Fruit fly (Drosophila melanogaster) whole organism, embryonic: ENCODE measurements around the gene Scamp.
A peak's percentile ranks its signal among the peaks of the same experiment; 100 is the strongest.

ENCODE experiments used
- Abd-B ChIP-seq: fragments of 200-800 bp; sonication (Bioruptor generic); optimal IDR thresholded peaks from 2 replicates; lab custom pipeline; 2018; ENCODE audit warnings: missing biosample characterization, mild to moderate bottlenecking, missing genetic modification characterization, moderate library complexity
- BEAF-32 ChIP-seq: fragments of 200-800 bp; sonication (Bioruptor generic); optimal IDR thresholded peaks from 3 replicates; lab custom pipeline; 2017; ENCODE audit warnings: missing biosample characterization, missing genetic modification characterization, mild to moderate bottlenecking, moderate library complexity, missing genetic modification reagents
- CG10366 ChIP-seq: fragments of 200-800 bp; sonication (Bioruptor generic); IDR thresholded peaks from 2 replicates; pipeline ENCODE4 v1.3.6; 2022; ENCODE audit warnings: missing biosample characterization, missing genetic modification characterization
- CG10979 ChIP-seq: fragments of 200-800 bp; sonication (Bioruptor generic); optimal IDR thresholded peaks from 2 replicates; lab custom pipeline; 2018; ENCODE audit warnings: missing biosample characterization, mild to moderate bottlenecking, missing genetic modification characterization, moderate library complexity
- CG11093 ChIP-seq: fragments of 200-800 bp; sonication (Bioruptor generic); IDR thresholded peaks from 3 replicates; pipeline ENCODE4 v1.3.6; 2022; ENCODE audit warnings: missing biosample characterization, missing genetic modification characterization
- CG12071 ChIP-seq: fragments of 200-800 bp; sonication (Bioruptor generic); optimal IDR thresholded peaks from 3 replicates; lab custom pipeline; 2018; ENCODE audit warnings: missing biosample characterization, mild to moderate bottlenecking, missing genetic modification characterization
- CG12659 ChIP-seq: fragments of 200-800 bp; sonication (Bioruptor generic); optimal IDR thresholded peaks from 3 replicates; lab custom pipeline; 2017; ENCODE audit warnings: mild to moderate bottlenecking, missing biosample characterization, missing genetic modification reagents, missing genetic modification characterization
- CG13287 ChIP-seq: fragments of 200-800 bp; sonication (Bioruptor generic); IDR thresholded peaks from 2 replicates; pipeline ENCODE4 v1.3.6; 2022; ENCODE audit warnings: missing biosample characterization, missing genetic modification characterization; ENCODE audit not compliant: partially characterized antibody
- CG13894 ChIP-seq: fragments of 200-800 bp; sonication (Bioruptor generic); optimal IDR thresholded peaks from 3 replicates; lab custom pipeline; 2018; ENCODE audit warnings: missing biosample characterization, mild to moderate bottlenecking, missing genetic modification characterization, moderate library complexity
- CG1603 ChIP-seq: fragments of 200-800 bp; sonication (Bioruptor generic); optimal IDR thresholded peaks from 2 replicates; lab custom pipeline; 2019; ENCODE audit warnings: missing biosample characterization, mild to moderate bottlenecking, missing genetic modification characterization, moderate library complexity
- CG17186 ChIP-seq: fragments of 200-800 bp; sonication (Bioruptor generic); optimal IDR thresholded peaks from 3 replicates; lab custom pipeline; 2017; ENCODE audit warnings: missing biosample characterization, missing genetic modification reagents, missing genetic modification characterization
- CG18476 ChIP-seq: fragments of 200-800 bp; sonication (Bioruptor generic); optimal IDR thresholded peaks from 2 replicates; lab custom pipeline; 2016; ENCODE audit warnings: missing biosample characterization, mild to moderate bottlenecking, missing genetic modification characterization
- CG2116 ChIP-seq: fragments of 200-800 bp; sonication (Bioruptor generic); optimal IDR thresholded peaks from 3 replicates; lab custom pipeline; 2018; ENCODE audit warnings: missing biosample characterization, mild to moderate bottlenecking, missing genetic modification characterization
- CG2202 ChIP-seq: fragments of 200-800 bp; sonication (Bioruptor generic); optimal IDR thresholded peaks from 2 replicates; lab custom pipeline; 2018; ENCODE audit warnings: missing biosample characterization, mild to moderate bottlenecking, missing genetic modification characterization
- CG3838 ChIP-seq: fragments of 200-800 bp; sonication (Bioruptor generic); optimal IDR thresholded peaks from 3 replicates; lab custom pipeline; 2016; ENCODE audit warnings: missing biosample characterization, missing genetic modification characterization
- CG4282 ChIP-seq: fragments of 200-800 bp; sonication (Bioruptor generic); optimal IDR thresholded peaks from 2 replicates; lab custom pipeline; 2016; ENCODE audit warnings: missing biosample characterization, missing genetic modification characterization
- CG5245 ChIP-seq: fragments of 200-800 bp; sonication (Bioruptor generic); optimal IDR thresholded peaks from 3 replicates; lab custom pipeline; 2016; ENCODE audit warnings: missing biosample characterization, missing genetic modification characterization
- CG9797 ChIP-seq: fragments of 200-800 bp; sonication (Bioruptor generic); optimal IDR thresholded peaks from 3 replicates; lab custom pipeline; 2018; ENCODE audit warnings: missing biosample characterization, mild to moderate bottlenecking, missing genetic modification characterization
- CG9932 ChIP-seq: fragments of 200-800 bp; sonication (Bioruptor generic); IDR thresholded peaks from 2 replicates; pipeline ENCODE4 v1.3.6; 2022; ENCODE audit warnings: missing biosample characterization, missing genetic modification characterization
- Chrac-16 ChIP-seq: fragments of 200-800 bp; sonication (Bioruptor generic); optimal IDR thresholded peaks from 3 replicates; lab custom pipeline; 2016; ENCODE audit warnings: missing biosample characterization, missing genetic modification characterization
- CoRest ChIP-seq: fragments of 200-800 bp; sonication (Bioruptor generic); optimal IDR thresholded peaks from 3 replicates; lab custom pipeline; 2018; ENCODE audit warnings: missing biosample characterization, mild to moderate bottlenecking, missing genetic modification characterization, moderate library complexity
- Dbx ChIP-seq: fragments of 200-800 bp; sonication (Bioruptor generic); IDR thresholded peaks from 3 replicates; pipeline ENCODE4 v1.3.6; 2022; ENCODE audit warnings: missing biosample characterization, missing genetic modification characterization
- Deaf1 ChIP-seq: fragments of 200-800 bp; optimal IDR thresholded peaks from 3 replicates; lab custom pipeline; 2019; ENCODE audit warnings: missing biosample characterization, mild to moderate bottlenecking, missing genetic modification characterization, moderate library complexity
- Doc3 ChIP-seq: fragments of 200-800 bp; sonication (Bioruptor generic); IDR thresholded peaks from 3 replicates; pipeline ENCODE4 v1.3.6; 2022; ENCODE audit warnings: missing biosample characterization, missing genetic modification characterization; ENCODE audit not compliant: partially characterized antibody
- Hmx ChIP-seq: fragments of 200-800 bp; sonication (Bioruptor generic); optimal IDR thresholded peaks from 2 replicates; lab custom pipeline; 2016; ENCODE audit warnings: missing biosample characterization, missing genetic modification characterization
- Med ChIP-seq: fragments of 200-800 bp; sonication (Bioruptor generic); peaks from one replicate; lab custom pipeline; 2016; ENCODE audit warnings: missing biosample characterization, missing genetic modification characterization, mild to moderate bottlenecking, inconsistent platforms, moderate library complexity
- Myb ChIP-seq: fragments of 200-800 bp; sonication (Bioruptor generic); optimal IDR thresholded peaks from 2 replicates; lab custom pipeline; 2016; ENCODE audit warnings: missing biosample characterization, missing genetic modification characterization
- NK7.1 ChIP-seq: fragments of 200-800 bp; sonication (Bioruptor generic); optimal IDR thresholded peaks from 3 replicates; lab custom pipeline; 2016; ENCODE audit warnings: missing biosample characterization, missing genetic modification characterization
- Nf-YC ChIP-seq: fragments of 200-800 bp; optimal IDR thresholded peaks from 3 replicates; lab custom pipeline; 2019; ENCODE audit warnings: missing biosample characterization, mild to moderate bottlenecking, missing genetic modification characterization, moderate library complexity
- Rfx ChIP-seq: fragments of 200-800 bp; sonication (Bioruptor generic); IDR thresholded peaks from 2 replicates; pipeline ENCODE4 v1.3.6; 2022; ENCODE audit warnings: missing biosample characterization, missing genetic modification characterization
- YL-1 ChIP-seq: fragments of 200-800 bp; sonication (Bioruptor generic); optimal IDR thresholded peaks from 3 replicates; lab custom pipeline; 2017; ENCODE audit warnings: missing biosample characterization, mild to moderate bottlenecking, missing genetic modification characterization
- bowl ChIP-seq: fragments of 200-800 bp; sonication (Bioruptor generic); IDR thresholded peaks from 2 replicates; pipeline ENCODE4 v1.3.6; 2022; ENCODE audit warnings: missing biosample characterization, missing genetic modification characterization
- cwo ChIP-seq: fragments of 200-800 bp; sonication (Bioruptor generic); optimal IDR thresholded peaks from 3 replicates; lab custom pipeline; 2017; ENCODE audit warnings: missing biosample characterization, missing genetic modification characterization, mild to moderate bottlenecking, moderate library complexity, missing genetic modification reagents
- exex ChIP-seq: fragments of 200-800 bp; sonication (Bioruptor generic); optimal IDR thresholded peaks from 4 replicates; lab custom pipeline; 2018; ENCODE audit warnings: missing biosample characterization, mild to moderate bottlenecking, missing genetic modification characterization, moderate library complexity
- gce ChIP-seq: fragments of 200-800 bp; sonication (Bioruptor generic); IDR thresholded peaks from 3 replicates; pipeline ENCODE4 v1.3.6; 2022; ENCODE audit warnings: missing biosample characterization, missing genetic modification characterization
- inv ChIP-seq: fragments of 200-800 bp; sonication (Bioruptor generic); IDR thresholded peaks from 2 replicates; pipeline ENCODE4 v1.3.6; 2022; ENCODE audit warnings: missing biosample characterization, missing genetic modification characterization; ENCODE audit not compliant: partially characterized antibody
- lola ChIP-seq, 3 experiments: fragments of >200 bp in 2 of 3; fragments of 200-800 bp in 1 of 3; sonication (Bioruptor generic) in 1 of 3; optimal IDR thresholded peaks; 2 replicates each; lab custom pipeline; 2017 to 2019; ENCODE audit warnings: missing biosample characterization in 3 of 3, missing genetic modification characterization in 3 of 3, mild to moderate bottlenecking in 1 of 3, moderate library complexity in 1 of 3
- nau ChIP-seq: fragments of 200-800 bp; sonication (Bioruptor generic); optimal IDR thresholded peaks from 3 replicates; lab custom pipeline; 2017; ENCODE audit warnings: missing biosample characterization, mild to moderate bottlenecking, missing genetic modification characterization, missing genetic modification reagents
- stwl ChIP-seq: fragments of 200-800 bp; sonication (Bioruptor generic); optimal IDR thresholded peaks from 3 replicates; lab custom pipeline; 2018; ENCODE audit warnings: missing biosample characterization, mild to moderate bottlenecking, missing genetic modification characterization, moderate library complexity
- tgo ChIP-seq: fragments of 200-800 bp; sonication (Bioruptor generic); IDR thresholded peaks from 3 replicates; pipeline ENCODE4 v1.3.6; 2022; ENCODE audit warnings: missing biosample characterization, missing genetic modification characterization
- unpg ChIP-seq: fragments of 200-800 bp; sonication (Bioruptor generic); optimal IDR thresholded peaks from 3 replicates; lab custom pipeline; 2018; ENCODE audit warnings: missing biosample characterization, mild to moderate bottlenecking, missing genetic modification characterization, moderate library complexity

Scamp gene

DNA sequence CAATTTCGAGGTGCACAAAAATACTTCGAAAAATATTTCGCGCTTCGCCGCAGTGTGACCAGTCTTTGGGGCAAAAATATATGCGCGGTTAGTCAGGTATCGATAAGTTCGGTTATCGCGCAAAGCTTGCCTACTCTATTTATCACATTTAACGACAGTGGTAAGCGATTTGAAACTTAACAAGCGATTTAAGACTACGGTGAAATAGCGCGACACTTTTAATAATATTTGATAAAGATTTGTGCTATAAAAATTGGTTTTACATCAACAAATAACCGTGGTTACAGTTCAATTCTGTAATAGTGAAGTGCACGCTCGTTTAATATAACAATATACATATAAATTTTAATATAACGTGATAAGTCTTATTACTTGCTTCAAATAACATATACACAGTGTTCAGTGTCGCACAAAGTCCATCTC, 25.7 kb upstream of the Scamp start, which contains the start of gene mh (continued):
- TF ChIP-seq CG4282 (GFP tag; lab: Kevin White, UChicago) (no peak), CG2116 (GFP tag; lab: Kevin White, UChicago) (peak; percentile 45), CG11093 (GFP tag; lab: Robert Waterston, UW) (no peak), CG12071 (GFP tag; lab: Kevin White, UChicago) (no peak), unpg (GFP tag; lab: Kevin White, UChicago) (peak; percentile 28), inv (GFP tag; lab: Robert Waterston, UW) (peak; percentile 50; the same call in 1 of the 2 replicates), bowl (no peak), CG18476 (GFP tag; lab: Kevin White, UChicago) (peak; percentile 10), YL-1 (peak; percentile 4), Med (GFP tag; lab: Kevin White, UChicago) (peak; percentile 69), CG3838 (GFP tag; lab: Kevin White, UChicago) (no peak), Abd-B (GFP tag; lab: Kevin White, UChicago) (peak; percentile 64), CG10366 (GFP tag; lab: Robert Waterston, UW) (no peak), CG2202 (tag; lab: Kevin White, UChicago) (no peak), CG9797 (GFP tag; lab: Kevin White, UChicago) (peak; percentile 63), Chrac-16 (peak; percentile 34), Rfx (GFP tag; lab: Robert Waterston, UW) (peak; percentile 37; the same call in 1 of the 2 replicates), cwo (GFP tag; lab: Kevin White, UChicago) (no peak), Hmx (GFP tag; lab: Kevin White, UChicago) (no peak), CG13287 (GFP tag; lab: Robert Waterston, UW) (peak; percentile 73), NK7.1 (GFP tag; lab: Kevin White, UChicago) (no peak), CG1603 (tag; lab: Kevin White, UChicago) (no peak), Deaf1 (tag; lab: Kevin White, UChicago) (no peak), tgo (peak; percentile 26; the same call in 1 of the 3 replicates), CG13894 (tag; lab: Kevin White, UChicago) (no peak), lola (GFP tag; optimal IDR thresholded peaks at IDR 0.05; lab: Kevin White, UChicago) (peak in 1 of 3 experiments; percentile 15), Myb (peak; percentile 74), CG10979 (tag; lab: Kevin White, UChicago) (no peak), CG17186 (GFP tag; lab: Kevin White, UChicago) (peak; percentile 75), Doc3 (GFP tag; lab: Robert Waterston, UW) (0 out of 3 replicates have a peak, but pooled peaks have one; percentile 39), stwl (peak; percentile 38), exex (no peak), gce (no peak), nau (GFP tag; lab: Kevin White, UChicago) (no peak), Nf-YC (tag; lab: Kevin White, UChicago) (peak; percentile 21), CG12659 (GFP tag; lab: Kevin White, UChicago) (peak; percentile 50), CG9932 (GFP tag; lab: Robert Waterston, UW) (peak; percentile 45; the same call in 1 of the 2 replicates), CG5245 (GFP tag; lab: Kevin White, UChicago) (peak; percentile 16), CoRest (peak; percentile 60), Dbx (no peak), BEAF-32 (GFP tag; lab: Kevin White, UChicago) (peak; percentile 73)
